Worm (Caenorhabditis elegans) whole organism, L3 larva: ENCODE measurements around the gene srgp-1.

Experiments
- ama-1 ChIP-seq: fragments of 150-350 bp; optimal IDR thresholded peaks from 2 replicates; lab custom pipeline; 2018
- elt-2 ChIP-seq: sonication (generic microtip); optimal IDR thresholded peaks from 2 replicates; lab custom pipeline; 2016; ENCODE audit warnings: missing genetic modification reagents, mild to moderate bottlenecking, missing genetic modification characterization, missing compliant biosample characterization
- elt-3 ChIP-seq, 3 experiments: fragments of 150-350 bp in 1 of 3; sonication (generic microtip) in 2 of 3; optimal IDR thresholded peaks; 2 replicates in 2 of 3; 4 replicates in 1 of 3; lab custom pipeline; 2014 to 2017; ENCODE audit warnings: missing biosample characterization in 3 of 3, missing genetic modification characterization in 3 of 3
- fkh-10 ChIP-seq: sonication (generic microtip); optimal IDR thresholded peaks from 2 replicates; lab custom pipeline; 2017; ENCODE audit warnings: missing biosample characterization, missing genetic modification reagents, missing genetic modification characterization
- jun-1 ChIP-seq: fragments of 150-350 bp; optimal IDR thresholded peaks from 2 replicates; lab custom pipeline; 2014; ENCODE audit warnings: missing biosample characterization, missing genetic modification reagents, missing genetic modification characterization
- nhr-11 ChIP-seq: fragments of 150-350 bp; optimal IDR thresholded peaks from 2 replicates; lab custom pipeline; 2014; ENCODE audit warnings: missing biosample characterization, missing genetic modification characterization
- nhr-237 ChIP-seq: fragments of 150-350 bp; optimal IDR thresholded peaks from 2 replicates; lab custom pipeline; 2014; ENCODE audit warnings: missing biosample characterization, missing genetic modification characterization
- nhr-28 ChIP-seq: fragments of 150-350 bp; optimal IDR thresholded peaks from 2 replicates; lab custom pipeline; 2014; ENCODE audit warnings: missing biosample characterization, missing genetic modification characterization
- skn-1 ChIP-seq: fragments of 150-350 bp; optimal IDR thresholded peaks from 2 replicates; lab custom pipeline; 2014; ENCODE audit warnings: missing biosample characterization, missing genetic modification characterization
- snpc-4 ChIP-seq: fragments of 150-350 bp; optimal IDR thresholded peaks from 2 replicates; lab custom pipeline; 2014; ENCODE audit warnings: missing biosample characterization, missing genetic modification characterization
- unc-62 ChIP-seq: fragments of 150-350 bp; sonication (generic microtip); optimal IDR thresholded peaks from 4 replicates; lab custom pipeline; 2014; ENCODE audit warnings: missing biosample characterization, missing genetic modification reagents, missing genetic modification characterization
- zag-1 ChIP-seq: fragments of 150-350 bp; optimal IDR thresholded peaks from 2 replicates; lab custom pipeline; 2014; ENCODE audit warnings: missing biosample characterization, missing genetic modification characterization
- ztf-4 ChIP-seq: fragments of 150-350 bp; optimal IDR thresholded peaks from 2 replicates; lab custom pipeline; 2014; ENCODE audit warnings: missing biosample characterization, missing genetic modification characterization

DNA sequence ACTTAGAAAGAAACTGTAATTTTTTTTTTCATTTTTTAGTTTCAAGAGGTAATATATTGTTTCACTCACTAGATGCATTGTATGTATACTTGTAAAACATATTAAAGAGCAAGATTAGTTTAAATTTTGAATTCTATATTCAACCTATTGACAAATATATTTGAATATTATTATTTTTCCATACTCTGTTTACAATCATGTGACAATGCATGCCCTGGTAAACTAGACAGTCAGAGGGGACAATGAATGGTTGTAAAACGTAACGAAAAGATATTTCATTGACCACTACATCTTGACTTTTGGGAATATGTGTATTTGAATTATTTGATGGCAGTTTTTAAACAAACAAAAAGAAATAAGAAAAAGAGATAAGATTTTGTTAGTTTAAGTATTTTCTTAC, 52.0 kb downstream of the srgp-1 start:
- TF ChIP-seq jun-1 (tag; lab: Kevin White, UChicago) (no peak), elt-3 (tag; optimal IDR thresholded peaks at IDR 0.05; lab: Kevin White, UChicago) (no peak), skn-1 (tag; lab: Kevin White, UChicago) (no peak), snpc-4 (no peak), zag-1 (tag; lab: Kevin White, UChicago) (no peak), ama-1 (lab: Kevin White, UChicago) (no peak), elt-2 (no peak), nhr-237 (tag; lab: Kevin White, UChicago) (no peak), ztf-4 (tag; lab: Kevin White, UChicago) (no peak), unc-62 (GFP tag; lab: Kevin White, UChicago) (no peak), fkh-10 (no peak), nhr-28 (no peak), nhr-11 (tag; lab: Kevin White, UChicago) (no peak)
